Worm (Caenorhabditis elegans): Measurements from ENCODE around the gene ttr-20.

DNA sequence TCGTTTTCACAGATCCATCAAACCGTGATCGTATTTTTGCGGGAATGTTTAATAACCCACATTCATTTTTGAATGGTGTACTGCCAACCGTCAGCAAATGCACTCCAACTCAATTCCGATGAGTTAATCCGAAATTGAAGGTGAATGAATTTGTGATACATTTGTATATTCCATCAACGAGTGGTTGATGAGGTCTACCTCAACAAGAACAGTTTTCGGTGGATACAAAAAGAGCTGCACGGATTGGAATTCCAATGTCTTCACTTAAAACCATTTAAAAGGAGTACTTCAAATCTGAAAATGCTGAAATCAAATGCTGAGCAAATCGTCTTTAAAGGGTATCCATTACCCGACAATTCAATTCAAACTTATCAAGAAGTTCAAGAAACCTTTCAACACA lies 42.7 kb downstream of the ttr-20 start, which contains the start of gene F15E6.5:
- TF ChIP-seq ztf-6 (GFP tag; IDR thresholded peaks at IDR 0.05) (no peak), F49E8.2 (tag; optimal IDR thresholded peaks at IDR 0.05; ENCODE audit: insufficient read depth) (no peak), K12H6.12 (tag; optimal IDR thresholded peaks at IDR 0.05) (no peak), nfyb-1 (GFP tag; IDR thresholded peaks at IDR 0.05) (no peak), K11D2.4 (GFP tag; IDR thresholded peaks at IDR 0.05) (no peak), repo-1 (tag; optimal IDR thresholded peaks at IDR 0.05) (no peak), lsy-27 (tag; optimal IDR thresholded peaks at IDR 0.05; ENCODE audit: borderline replicate concordance, insufficient read depth) (no peak)
